Worm (Caenorhabditis elegans): ENCODE data around the gene tatn-1.
A peak's percentile ranks its signal among the peaks of the same experiment; 100 is the strongest.

tatn-1 gene

ce11 chrX:14767813-14768212 lies 23.0 kb upstream of the tatn-1 start:
- TF ChIP-seq W03F9.2 (tag; optimal IDR thresholded peaks at IDR 0.05): no peak
- no peak for TF ChIP-seq dao-5 (tag; optimal IDR thresholded peaks at IDR 0.05)
- no peak for TF ChIP-seq him-1 (tag; optimal IDR thresholded peaks at IDR 0.05)

ce11 chrX:14768989-14769388 lies 21.8 kb upstream of the tatn-1 start:
- TF ChIP-seq him-1 (tag; optimal IDR thresholded peaks at IDR 0.05) (no peak), W03F9.2 (tag; optimal IDR thresholded peaks at IDR 0.05) (no peak), dao-5 (tag; optimal IDR thresholded peaks at IDR 0.05) (no peak)

- TF ChIP-seq W03F9.2 (tag; optimal IDR thresholded peaks at IDR 0.05): no peak
- TF ChIP-seq him-1 (tag; optimal IDR thresholded peaks at IDR 0.05): no peak
- TF ChIP-seq dao-5 (tag; optimal IDR thresholded peaks at IDR 0.05): no peak
Observed at ce11 chrX:14770336-14770735, 20.5 kb upstream of the tatn-1 start.

- no peak for TF ChIP-seq him-1 (tag; optimal IDR thresholded peaks at IDR 0.05)
- TF ChIP-seq dao-5 (tag; optimal IDR thresholded peaks at IDR 0.05): no peak
- no peak for TF ChIP-seq W03F9.2 (tag; optimal IDR thresholded peaks at IDR 0.05)
Observed at ce11 chrX:14771682-14772081, 19.1 kb upstream of the tatn-1 start, which contains the start of gene Y16B4A.2. TSS of gene Y16B4A.2 (minus strand) at chrX:14771851.

- TF ChIP-seq W03F9.2 (tag; optimal IDR thresholded peaks at IDR 0.05): no peak
- no peak for TF ChIP-seq dao-5 (tag; optimal IDR thresholded peaks at IDR 0.05)
- no peak for TF ChIP-seq him-1 (tag; optimal IDR thresholded peaks at IDR 0.05)
Observed at ce11 chrX:14773238-14773637, 17.6 kb upstream of the tatn-1 start, which contains the start of gene unc-3. TSS of gene unc-3 (plus strand) at chrX:14773538.

ce11 chrX:14775222-14775621 lies 15.6 kb upstream of the tatn-1 start:
- TF ChIP-seq him-1 (tag; optimal IDR thresholded peaks at IDR 0.05): no peak
- no peak for TF ChIP-seq dao-5 (tag; optimal IDR thresholded peaks at IDR 0.05)
- TF ChIP-seq W03F9.2 (tag; optimal IDR thresholded peaks at IDR 0.05): no peak

- no peak for TF ChIP-seq dao-5 (tag; optimal IDR thresholded peaks at IDR 0.05)
- no peak for TF ChIP-seq W03F9.2 (tag; optimal IDR thresholded peaks at IDR 0.05)
- no peak for TF ChIP-seq him-1 (tag; optimal IDR thresholded peaks at IDR 0.05)
Observed at ce11 chrX:14776312-14776711, 14.5 kb upstream of the tatn-1 start.

- no peak for TF ChIP-seq dao-5 (tag; optimal IDR thresholded peaks at IDR 0.05)
- TF ChIP-seq him-1 (tag; optimal IDR thresholded peaks at IDR 0.05): no peak
- TF ChIP-seq W03F9.2 (tag; optimal IDR thresholded peaks at IDR 0.05): no peak
Observed at ce11 chrX:14778112-14778511, 12.7 kb upstream of the tatn-1 start.

ce11 chrX:14780176-14780575 lies 10.6 kb upstream of the tatn-1 start:
- TF ChIP-seq him-1 (tag; optimal IDR thresholded peaks at IDR 0.05) (no peak), W03F9.2 (tag; optimal IDR thresholded peaks at IDR 0.05) (no peak), dao-5 (tag; optimal IDR thresholded peaks at IDR 0.05) (no peak)

ce11 chrX:14783434-14784142 lies 7.2 kb upstream of the tatn-1 start:
- TF ChIP-seq him-1 (tag; optimal IDR thresholded peaks at IDR 0.05) (no peak), W03F9.2 (tag; optimal IDR thresholded peaks at IDR 0.05) (peak; percentile 32), dao-5 (tag; optimal IDR thresholded peaks at IDR 0.05) (no peak)

ce11 chrX:14786821-14787556 lies 3.8 kb upstream of the tatn-1 start:
- no peak for TF ChIP-seq dao-5 (tag; optimal IDR thresholded peaks at IDR 0.05)
- TF ChIP-seq W03F9.2 (tag; optimal IDR thresholded peaks at IDR 0.05): no peak

ce11 chrX:14787557-14787932 lies 3.3 kb upstream of the tatn-1 start:
- TF ChIP-seq dao-5 (tag; optimal IDR thresholded peaks at IDR 0.05) (no peak), him-1 (tag; optimal IDR thresholded peaks at IDR 0.05) (no peak), W03F9.2 (tag; optimal IDR thresholded peaks at IDR 0.05) (no peak)

ce11 chrX:14791195-14791739 lies 459 bp downstream of the tatn-1 start:
- TF ChIP-seq him-1 (tag; optimal IDR thresholded peaks at IDR 0.05) (no peak), W03F9.2 (tag; optimal IDR thresholded peaks at IDR 0.05) (no peak), dao-5 (tag; optimal IDR thresholded peaks at IDR 0.05) (no peak)

Data from whole organism, L4/young adult.